Fruit fly (Drosophila melanogaster): ENCODE results near the gene CG15601.

- no peak for TF ChIP-seq Met (GFP tag; optimal IDR thresholded peaks at IDR 0.05)
- no peak for TF ChIP-seq CG11294 (GFP tag; IDR thresholded peaks at IDR 0.05)
- no peak for TF ChIP-seq cyc (GFP tag; optimal IDR thresholded peaks at IDR 0.05)
- no peak for TF ChIP-seq esn (GFP tag; optimal IDR thresholded peaks at IDR 0.05)
Measured at dm6 chrX:15688757-15689156, 21.7 kb upstream of the CG15601 start, which contains the start of gene CG15599.

Data from whole organism, prepupa.